Worm (Caenorhabditis elegans): ENCODE measurements around the gene Y57A10B.6.

DNA sequence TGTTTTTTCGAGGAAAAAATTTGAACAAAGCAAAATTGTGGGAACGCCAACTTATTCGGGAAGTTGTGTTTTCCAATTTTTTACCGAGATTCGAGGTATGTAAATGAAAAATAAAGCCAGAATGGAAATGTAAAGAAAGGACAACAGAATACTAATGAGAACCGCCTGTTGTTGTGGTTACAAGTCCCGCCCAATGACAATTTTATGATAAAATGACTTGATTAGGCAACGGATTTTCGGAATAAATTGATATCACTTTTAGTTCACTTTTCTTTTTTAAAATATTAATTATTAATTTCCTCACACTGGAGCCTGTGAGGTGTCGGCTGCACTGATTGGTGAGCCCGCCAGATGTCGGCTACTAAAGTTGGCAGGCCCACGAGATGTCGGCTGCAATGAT lies 42.5 kb downstream of the Y57A10B.6 start, which contains the start of gene dct-12:
- no peak for TF ChIP-seq pha-4 (tag; optimal IDR thresholded peaks at IDR 0.05)
- TF ChIP-seq mep-1 (tag; optimal IDR thresholded peaks at IDR 0.05): no peak
- no peak for TF ChIP-seq nhr-76 (tag; optimal IDR thresholded peaks at IDR 0.05)
- no peak for TF ChIP-seq snpc-4 (tag; optimal IDR thresholded peaks at IDR 0.05)
- no peak for TF ChIP-seq tbx-8 (GFP tag; optimal IDR thresholded peaks at IDR 0.05)
- TF ChIP-seq M03D4.4 (tag; optimal IDR thresholded peaks at IDR 0.05): no peak
- no peak for TF ChIP-seq sptf-1 (tag; optimal IDR thresholded peaks at IDR 0.05)
- TF ChIP-seq nhr-28 (tag; optimal IDR thresholded peaks at IDR 0.05): no peak
- TF ChIP-seq unc-39 (tag; optimal IDR thresholded peaks at IDR 0.05): no peak
- no peak for TF ChIP-seq unc-62 (GFP tag; optimal IDR thresholded peaks at IDR 0.05)
- TF ChIP-seq ztf-11 (tag; optimal IDR thresholded peaks at IDR 0.05): no peak
- no peak for TF ChIP-seq nhr-237 (tag; optimal IDR thresholded peaks at IDR 0.05)
- no peak for TF ChIP-seq hlh-1 (tag; optimal IDR thresholded peaks at IDR 0.05)

All from whole organism, mixed stage, embryonic.